Worm (Caenorhabditis elegans): Measurements from ENCODE around the gene F17A2.16.

Gene F17A2.16

ce11 chrX:12290539-12290938 is 17.7 kb upstream of the F17A2.16 start, which contains the start of gene C04B4.4:
TSS of gene C04B4.4 (plus strand) at chrX:12290839.
- TF ChIP-seq nfya-1 (tag; optimal IDR thresholded peaks at IDR 0.05; ENCODE audit: borderline replicate concordance, insufficient read depth) (no peak), bed-2 (GFP tag; IDR thresholded peaks at IDR 0.05) (no peak), aptf-2 (GFP tag; conservative IDR thresholded peaks at IDR 0.05) (no peak), Y79H2A.3 (GFP tag; conservative IDR thresholded peaks at IDR 0.05) (no peak), rpc-1 (optimal IDR thresholded peaks at IDR 0.05) (no peak), rpc-1 (tag; optimal IDR thresholded peaks at IDR 0.05) (no peak), ccch-3 (GFP tag; optimal IDR thresholded peaks at IDR 0.05) (no peak), dpl-1 (GFP tag; optimal IDR thresholded peaks at IDR 0.05) (no peak), aptf-3 (GFP tag; IDR thresholded peaks at IDR 0.05) (no peak), egrh-3 (GFP tag; IDR thresholded peaks at IDR 0.05) (no peak), repo-1 (tag; optimal IDR thresholded peaks at IDR 0.05) (no peak), ztf-26 (tag; optimal IDR thresholded peaks at IDR 0.05) (no peak), ekl-4 (GFP tag; IDR thresholded peaks at IDR 0.05) (no peak)

ce11 chrX:12294263-12294662 is 14.0 kb upstream of the F17A2.16 start, which contains the start of gene W06D11.1:
TSS of gene W06D11.1 (plus strand) at chrX:12294563.
- no peak for TF ChIP-seq snpc-3.4 (tag; optimal IDR thresholded peaks at IDR 0.05)
- no peak for TF ChIP-seq ztf-6 (GFP tag; IDR thresholded peaks at IDR 0.05)
- no peak for TF ChIP-seq nfyb-1 (GFP tag; IDR thresholded peaks at IDR 0.05)
- no peak for TF ChIP-seq egl-44 (GFP tag; IDR thresholded peaks at IDR 0.05)
- no peak; the same call in 1 of the 2 replicates for TF ChIP-seq lag-1 (GFP tag; IDR thresholded peaks at IDR 0.05)
- TF ChIP-seq dox-1 (GFP tag; IDR thresholded peaks at IDR 0.05), result no peak
- TF ChIP-seq mes-4 (tag; optimal IDR thresholded peaks at IDR 0.05), result no peak
- TF ChIP-seq dpff-1 (tag; optimal IDR thresholded peaks at IDR 0.05), result no peak
- no peak for TF ChIP-seq madf-6 (GFP tag; IDR thresholded peaks at IDR 0.05)
- TF ChIP-seq let-607 (tag; optimal IDR thresholded peaks at IDR 0.05), result no peak
- TF ChIP-seq aptf-2 (GFP tag; conservative IDR thresholded peaks at IDR 0.05), result no peak
- TF ChIP-seq Y67H2A.10 (GFP tag; conservative IDR thresholded peaks at IDR 0.05), result no peak
- TF ChIP-seq snpc-1.3 (tag; optimal IDR thresholded peaks at IDR 0.05; ENCODE audit: insufficient read depth), result no peak
- TF ChIP-seq madf-3 (GFP tag; IDR thresholded peaks at IDR 0.05), result no peak
- no peak for TF ChIP-seq lin-26 (GFP tag; IDR thresholded peaks at IDR 0.05)
- no peak for TF ChIP-seq aptf-3 (GFP tag; IDR thresholded peaks at IDR 0.05)
- TF ChIP-seq let-526 (GFP tag; IDR thresholded peaks at IDR 0.05), result no peak

ce11 chrX:12296392-12296791 is 11.9 kb upstream of the F17A2.16 start, which contains the start of gene W06D11.2:
TSS of gene W06D11.2 (minus strand) at chrX:12296730.
- no peak for TF ChIP-seq F37B4.10 (GFP tag; IDR thresholded peaks at IDR 0.05)
- TF ChIP-seq F57A8.1 (GFP tag; optimal IDR thresholded peaks at IDR 0.05), result no peak
- TF ChIP-seq akir-1 (GFP tag; optimal IDR thresholded peaks at IDR 0.05), result no peak
- no peak for TF ChIP-seq lsl-1 (GFP tag; optimal IDR thresholded peaks at IDR 0.05)
- TF ChIP-seq F52B5.7 (tag; optimal IDR thresholded peaks at IDR 0.05), result no peak
- no peak for TF ChIP-seq nhr-80 (tag; optimal IDR thresholded peaks at IDR 0.05)
- TF ChIP-seq efl-1 (GFP tag; optimal IDR thresholded peaks at IDR 0.05), result no peak
- no peak for TF ChIP-seq zfh-2 (GFP tag; conservative IDR thresholded peaks at IDR 0.05)
- TF ChIP-seq unc-130 (GFP tag; optimal IDR thresholded peaks at IDR 0.05), result no peak
- no peak for TF ChIP-seq nhr-179 (tag; optimal IDR thresholded peaks at IDR 0.05)
- TF ChIP-seq pha-4 (tag; optimal IDR thresholded peaks at IDR 0.05), result no peak
- no peak for TF ChIP-seq hlh-26 (GFP tag; conservative IDR thresholded peaks at IDR 0.05)
- TF ChIP-seq aptf-2 (GFP tag; conservative IDR thresholded peaks at IDR 0.05), result no peak
- TF ChIP-seq dox-1 (GFP tag; IDR thresholded peaks at IDR 0.05), result no peak
- no peak for TF ChIP-seq dpff-1 (tag; optimal IDR thresholded peaks at IDR 0.05)
- TF ChIP-seq aptf-3 (GFP tag; IDR thresholded peaks at IDR 0.05), result no peak
- TF ChIP-seq egl-18 (GFP tag; IDR thresholded peaks at IDR 0.05), result no peak
- no peak for TF ChIP-seq ceh-91 (GFP tag; IDR thresholded peaks at IDR 0.05)
- no peak for TF ChIP-seq T07F8.4 (tag; optimal IDR thresholded peaks at IDR 0.05)
- no peak for TF ChIP-seq F39B2.1 (GFP tag; IDR thresholded peaks at IDR 0.05)

All from whole organism, young adult.